Fruit fly (Drosophila melanogaster): ENCODE results near the gene CG34174.

Gene CG34174

DNA sequence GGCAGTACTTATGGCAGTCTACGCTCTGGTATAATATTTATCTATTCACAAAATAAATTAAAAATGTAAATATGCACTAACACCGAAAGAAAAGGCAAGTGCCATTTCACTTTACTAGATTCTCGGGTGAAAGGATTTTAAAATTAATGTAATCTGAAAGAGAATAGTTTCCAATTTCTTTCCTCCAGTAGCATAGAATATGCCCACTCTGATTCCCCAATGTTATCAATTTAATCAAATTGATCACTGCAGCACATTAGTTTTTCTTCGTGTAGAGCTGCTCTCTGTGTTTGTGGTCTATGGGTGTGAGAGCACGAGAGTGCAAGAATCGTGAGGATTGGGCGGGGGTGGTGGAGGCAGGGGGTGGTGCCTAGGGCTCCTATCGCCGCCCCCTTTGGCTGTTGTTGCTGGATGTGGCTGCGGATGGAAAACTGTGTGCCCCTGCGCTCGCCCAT is 12.9 kb upstream of the CG34174 start:
- TF ChIP-seq Dfd (GFP tag; optimal IDR thresholded peaks at IDR 0.05) (no peak), Abd-B (GFP tag; optimal IDR thresholded peaks at IDR 0.05) (no peak), woc (GFP tag; optimal IDR thresholded peaks at IDR 0.05) (peak; percentile 24), tai (GFP tag; optimal IDR thresholded peaks at IDR 0.05) (peak; percentile 51), Hnf4 (GFP tag; optimal IDR thresholded peaks at IDR 0.05) (peak; percentile 65), Rel (GFP tag; optimal IDR thresholded peaks at IDR 0.05) (no peak), Rel (tag; optimal IDR thresholded peaks at IDR 0.05) (no peak), psq (GFP tag; optimal IDR thresholded peaks at IDR 0.05) (peak; percentile 48), CG32264 (GFP tag; optimal IDR thresholded peaks at IDR 0.05) (peak; percentile 72), HLH106 (tag; optimal IDR thresholded peaks at IDR 0.05) (peak; percentile 74), OdsH (GFP tag; optimal IDR thresholded peaks at IDR 0.05) (peak; percentile 73), dl (GFP tag; optimal IDR thresholded peaks at IDR 0.05; ENCODE audit: insufficient read depth in 1 of 2, partially characterized antibody in 2 of 2) (no peak), Hr83 (GFP tag; optimal IDR thresholded peaks at IDR 0.05; ENCODE audit: poor library complexity, severe bottlenecking) (no peak), h (GFP tag; optimal IDR thresholded peaks at IDR 0.05) (peak; percentile 85), rgr (GFP tag; optimal IDR thresholded peaks at IDR 0.05) (peak; percentile 78), CrebA (GFP tag; optimal IDR thresholded peaks at IDR 0.05; ENCODE audit: borderline replicate concordance) (peak; percentile 7), N (GFP tag; optimal IDR thresholded peaks at IDR 0.05) (no peak), dmrt93B (GFP tag; optimal IDR thresholded peaks at IDR 0.05) (peak; percentile 58), br (GFP tag; optimal IDR thresholded peaks at IDR 0.05) (peak; percentile 76), foxo (GFP tag; optimal IDR thresholded peaks at IDR 0.05) (peak in 1 of 2 experiments; percentile 82), dsf (GFP tag; optimal IDR thresholded peaks at IDR 0.05; ENCODE audit: borderline replicate concordance) (no peak), brk (GFP tag; optimal IDR thresholded peaks at IDR 0.05) (peak; percentile 47), Dif (GFP tag; optimal IDR thresholded peaks at IDR 0.05; ENCODE audit: partially characterized antibody) (no peak), pan (optimal IDR thresholded peaks at IDR 0.05) (no peak), fru (GFP tag; optimal IDR thresholded peaks at IDR 0.05) (peak; percentile 76), sv (GFP tag; optimal IDR thresholded peaks at IDR 0.05) (peak; percentile 64), Vsx2 (GFP tag; optimal IDR thresholded peaks at IDR 0.05; ENCODE audit: partially characterized antibody) (no peak), lola (GFP tag; optimal IDR thresholded peaks at IDR 0.05) (no peak), Myc (optimal IDR thresholded peaks at IDR 0.05) (no peak), usp (GFP tag; optimal IDR thresholded peaks at IDR 0.05) (no peak), Jra (GFP tag; optimal IDR thresholded peaks at IDR 0.05) (no peak), CG9705 (GFP tag; optimal IDR thresholded peaks at IDR 0.05) (peak; percentile 25), ey (GFP tag; optimal IDR thresholded peaks at IDR 0.05) (peak; percentile 78), jim (GFP tag; optimal IDR thresholded peaks at IDR 0.05) (no peak), sage (GFP tag; optimal IDR thresholded peaks at IDR 0.05) (peak; percentile 61), Mio (GFP tag; optimal IDR thresholded peaks at IDR 0.05) (no peak), Sp1 (GFP tag; optimal IDR thresholded peaks at IDR 0.05) (peak; percentile 78), GATAd (GFP tag; optimal IDR thresholded peaks at IDR 0.05) (no peak), Hr78 (GFP tag; optimal IDR thresholded peaks at IDR 0.05) (no peak)

DNA sequence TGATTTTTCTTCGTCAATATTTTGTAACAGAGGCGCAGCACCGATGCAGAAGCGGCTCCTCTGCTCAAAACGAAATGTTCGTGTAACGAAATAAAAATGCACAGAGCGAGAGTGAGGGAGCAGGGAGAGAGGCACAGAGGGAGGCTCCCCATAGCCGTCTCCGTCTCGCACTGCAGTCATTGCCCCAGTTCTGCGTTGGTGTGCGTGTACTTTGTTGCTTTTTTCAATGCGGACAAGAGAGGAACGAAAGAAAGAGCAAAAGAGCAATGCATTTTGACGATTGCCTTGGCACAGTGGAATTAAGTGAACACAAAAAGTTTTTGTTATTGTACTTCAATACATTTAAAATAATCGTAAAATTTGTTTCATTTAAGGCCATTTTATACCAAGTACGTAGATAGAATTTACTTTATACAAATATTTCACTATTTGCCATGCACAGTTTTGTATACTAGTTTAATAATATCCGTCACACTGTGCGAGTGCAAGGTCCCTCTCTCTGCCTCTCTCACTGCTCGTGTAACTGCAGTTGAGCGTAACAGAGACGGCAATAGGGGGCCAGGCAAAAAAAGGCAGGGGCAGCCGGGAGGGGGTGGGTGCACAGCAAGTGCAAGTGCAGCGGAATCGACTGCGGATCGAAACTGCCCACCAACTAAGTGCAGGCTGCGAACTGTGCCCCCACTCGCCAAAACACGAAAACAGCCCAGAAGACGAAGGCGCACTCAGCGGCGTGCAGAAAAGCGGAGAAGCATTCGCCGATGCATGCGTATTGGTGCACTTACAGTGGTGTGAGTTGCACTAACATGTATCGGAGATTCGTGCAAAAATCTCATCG is 11.8 kb upstream of the CG34174 start:
- TF ChIP-seq Dfd (GFP tag; optimal IDR thresholded peaks at IDR 0.05) (no peak), dsf (GFP tag; optimal IDR thresholded peaks at IDR 0.05; ENCODE audit: borderline replicate concordance) (peak; percentile 98), sage (GFP tag; optimal IDR thresholded peaks at IDR 0.05) (peak; percentile 99), HLH106 (tag; optimal IDR thresholded peaks at IDR 0.05) (peak; percentile 100), rgr (GFP tag; optimal IDR thresholded peaks at IDR 0.05) (peak; percentile 100), foxo (GFP tag; optimal IDR thresholded peaks at IDR 0.05) (peak; percentile 98 to 100), dl (GFP tag; optimal IDR thresholded peaks at IDR 0.05; ENCODE audit: insufficient read depth in 1 of 2, partially characterized antibody in 2 of 2) (peak; percentile 74 to 82), tai (GFP tag; optimal IDR thresholded peaks at IDR 0.05) (peak; percentile 99), fru (GFP tag; optimal IDR thresholded peaks at IDR 0.05) (peak; percentile 100), OdsH (GFP tag; optimal IDR thresholded peaks at IDR 0.05) (peak; percentile 100), Mio (GFP tag; optimal IDR thresholded peaks at IDR 0.05) (peak; percentile 94), Hr78 (GFP tag; optimal IDR thresholded peaks at IDR 0.05) (no peak), Dif (GFP tag; optimal IDR thresholded peaks at IDR 0.05; ENCODE audit: partially characterized antibody) (peak; percentile 87), CG9705 (GFP tag; optimal IDR thresholded peaks at IDR 0.05) (peak; percentile 98), dmrt93B (GFP tag; optimal IDR thresholded peaks at IDR 0.05) (peak; percentile 99), Abd-B (GFP tag; optimal IDR thresholded peaks at IDR 0.05) (peak; percentile 1), Sp1 (GFP tag; optimal IDR thresholded peaks at IDR 0.05) (peak; percentile 100), jim (GFP tag; optimal IDR thresholded peaks at IDR 0.05) (peak; percentile 54), lola (GFP tag; optimal IDR thresholded peaks at IDR 0.05) (no peak), CrebA (GFP tag; optimal IDR thresholded peaks at IDR 0.05; ENCODE audit: borderline replicate concordance) (peak; percentile 97), ey (GFP tag; optimal IDR thresholded peaks at IDR 0.05) (peak; percentile 100), N (GFP tag; optimal IDR thresholded peaks at IDR 0.05) (peak; percentile 24), Jra (GFP tag; optimal IDR thresholded peaks at IDR 0.05) (peak; percentile 99), CG32264 (GFP tag; optimal IDR thresholded peaks at IDR 0.05) (peak; percentile 99), pan (optimal IDR thresholded peaks at IDR 0.05) (no peak), br (GFP tag; optimal IDR thresholded peaks at IDR 0.05) (peak; percentile 100), GATAd (GFP tag; optimal IDR thresholded peaks at IDR 0.05) (no peak), sv (GFP tag; optimal IDR thresholded peaks at IDR 0.05) (peak; percentile 97), Vsx2 (GFP tag; optimal IDR thresholded peaks at IDR 0.05; ENCODE audit: partially characterized antibody) (peak; percentile 87), h (GFP tag; optimal IDR thresholded peaks at IDR 0.05) (peak; percentile 100), usp (GFP tag; optimal IDR thresholded peaks at IDR 0.05) (no peak), Rel (GFP tag; optimal IDR thresholded peaks at IDR 0.05) (peak; percentile 100), Rel (tag; optimal IDR thresholded peaks at IDR 0.05) (peak; percentile 64), Hnf4 (GFP tag; optimal IDR thresholded peaks at IDR 0.05) (peak; percentile 100), psq (GFP tag; optimal IDR thresholded peaks at IDR 0.05) (peak; percentile 99), Myc (optimal IDR thresholded peaks at IDR 0.05) (no peak), woc (GFP tag; optimal IDR thresholded peaks at IDR 0.05) (peak; percentile 100), Hr83 (GFP tag; optimal IDR thresholded peaks at IDR 0.05; ENCODE audit: poor library complexity, severe bottlenecking) (peak; percentile 84), brk (GFP tag; optimal IDR thresholded peaks at IDR 0.05) (peak; percentile 99)
